Fruit fly (Drosophila melanogaster): ENCODE data around the gene Mco3.

- TF ChIP-seq HLH106 (tag; optimal IDR thresholded peaks at IDR 0.05) = no peak
- TF ChIP-seq Hr78 (GFP tag; optimal IDR thresholded peaks at IDR 0.05) = no peak
- no peak for TF ChIP-seq CrebA (GFP tag; optimal IDR thresholded peaks at IDR 0.05; ENCODE audit: borderline replicate concordance)
- no peak for TF ChIP-seq usp (GFP tag; optimal IDR thresholded peaks at IDR 0.05)
- TF ChIP-seq psq (GFP tag; optimal IDR thresholded peaks at IDR 0.05) = no peak
Measured at dm6 chr3R:25879324-25879766, 17.9 kb upstream of the Mco3 start.

All from whole organism, wandering third instar larva.